Worm (Caenorhabditis elegans): ENCODE results near the gene bca-1.

bca-1 gene

DNA sequence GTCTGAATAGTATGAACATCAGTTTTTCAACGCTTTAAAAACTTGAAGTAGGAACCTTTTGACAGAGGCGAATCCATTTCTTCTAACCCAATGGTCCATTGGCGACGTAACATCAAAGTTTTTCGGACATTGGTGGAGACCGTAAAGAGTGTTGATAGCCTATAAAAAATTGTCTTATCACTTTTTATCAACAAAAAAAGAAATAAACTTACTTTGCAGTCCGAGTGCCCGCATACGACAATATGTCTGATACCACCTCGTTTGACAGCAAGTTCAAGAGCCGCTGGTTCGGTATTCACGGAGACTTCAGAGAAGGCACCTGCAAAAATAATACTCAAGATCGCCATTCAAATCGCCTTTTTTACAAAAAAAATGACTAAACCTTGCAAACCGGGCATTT, 1.2 kb downstream of the bca-1 start:
- no peak for TF ChIP-seq W03F9.2 (tag; optimal IDR thresholded peaks at IDR 0.05)
- no peak for TF ChIP-seq dao-5 (tag; optimal IDR thresholded peaks at IDR 0.05)
- no peak for TF ChIP-seq him-1 (tag; optimal IDR thresholded peaks at IDR 0.05)

DNA sequence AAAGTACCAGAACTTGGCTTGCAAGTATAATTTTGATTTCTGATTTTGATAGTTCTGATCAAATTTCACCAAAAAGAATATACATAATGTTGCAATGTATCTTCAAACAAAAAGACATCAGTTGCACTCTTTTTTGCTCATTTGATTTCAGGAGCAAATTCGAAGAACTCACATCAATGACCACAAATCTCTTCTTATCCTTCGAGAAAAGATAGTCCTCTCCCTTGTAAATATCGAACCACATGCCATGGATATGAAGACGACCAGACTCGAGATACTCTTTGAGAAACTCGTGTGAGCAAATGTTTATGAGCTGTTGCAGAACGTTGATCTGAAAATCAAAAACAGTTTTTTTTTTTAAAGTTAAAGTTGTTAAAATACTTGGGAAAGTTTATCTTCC, 1.7 kb downstream of the bca-1 start:
- TF ChIP-seq him-1 (tag; optimal IDR thresholded peaks at IDR 0.05) (no peak), dao-5 (tag; optimal IDR thresholded peaks at IDR 0.05) (no peak), W03F9.2 (tag; optimal IDR thresholded peaks at IDR 0.05) (no peak)

DNA sequence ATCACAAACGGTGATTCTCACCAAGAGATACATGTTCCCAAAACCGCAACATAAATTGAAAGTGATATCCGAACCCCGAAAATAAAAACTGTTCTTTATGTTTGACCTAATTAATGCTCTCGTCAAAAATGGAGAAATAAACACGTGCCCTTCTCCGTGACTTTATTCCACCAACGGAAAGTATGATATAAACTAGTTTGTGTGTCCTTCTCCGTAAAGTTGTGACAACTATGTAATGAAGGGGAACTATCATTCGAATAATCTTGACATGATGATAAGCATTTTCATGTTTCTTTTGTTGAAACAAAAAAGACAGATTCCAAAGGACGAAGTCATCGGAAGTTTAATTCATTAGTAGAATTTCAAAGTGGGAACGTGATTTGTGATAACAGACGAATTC, 3.0 kb downstream of the bca-1 start:
- TF ChIP-seq W03F9.2 (tag; optimal IDR thresholded peaks at IDR 0.05) (no peak), him-1 (tag; optimal IDR thresholded peaks at IDR 0.05) (no peak), dao-5 (tag; optimal IDR thresholded peaks at IDR 0.05) (no peak)

DNA sequence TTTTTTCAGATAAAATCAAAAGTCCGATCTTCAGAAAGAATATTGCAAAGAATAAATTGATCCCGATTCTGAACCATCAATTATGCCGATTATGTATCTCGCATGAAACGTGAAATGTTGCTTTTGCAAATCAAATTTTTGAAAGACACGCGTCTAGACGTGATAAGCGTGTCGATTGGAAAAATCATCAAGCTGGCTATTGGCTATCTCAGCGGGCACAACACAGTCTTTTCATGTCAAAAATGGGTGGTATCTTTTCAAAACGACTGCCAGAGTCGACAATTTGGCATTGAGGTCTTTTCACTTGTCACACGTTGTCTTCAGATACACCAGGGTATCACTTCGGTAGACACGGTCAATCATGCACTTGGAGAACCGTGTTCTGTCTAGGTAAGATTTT, 7.9 kb downstream of the bca-1 start, which contains the start of gene daf-9:
daf-9 (plus strand) TSS at position 301 of the 400 bp plus-strand sequence.
- TF ChIP-seq him-1 (tag; optimal IDR thresholded peaks at IDR 0.05) (no peak), dao-5 (tag; optimal IDR thresholded peaks at IDR 0.05) (no peak), W03F9.2 (tag; optimal IDR thresholded peaks at IDR 0.05) (no peak)

DNA sequence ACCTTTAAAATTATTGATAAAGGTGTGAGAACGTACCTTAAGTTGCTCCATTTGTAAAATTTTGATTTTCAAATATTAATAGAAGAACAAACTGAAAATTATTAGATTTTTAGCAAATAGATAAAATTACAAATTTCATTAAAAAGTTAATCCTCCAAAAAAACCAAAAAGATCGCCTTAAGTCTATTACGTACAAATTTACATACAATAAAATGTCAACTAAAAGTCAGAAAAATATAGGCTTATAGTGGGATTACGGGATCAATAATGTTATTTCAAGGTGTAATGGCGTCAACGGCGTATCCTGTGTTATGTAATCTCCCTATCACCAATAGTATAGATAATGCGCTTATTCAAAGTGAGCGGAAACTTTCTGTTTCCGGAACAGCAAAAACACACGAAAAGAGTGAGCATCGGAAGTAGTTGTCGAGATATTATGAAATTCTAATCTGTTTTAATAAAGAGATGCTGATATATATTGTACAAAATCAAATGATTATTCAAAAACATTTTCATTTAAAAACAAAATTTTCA, 10.3 kb downstream of the bca-1 start, which contains the start of gene ceh-54:
ceh-54 (minus strand) TSS at position 51 of the 534 bp plus-strand sequence.
- TF ChIP-seq dao-5 (tag; optimal IDR thresholded peaks at IDR 0.05): no peak
- no peak for TF ChIP-seq him-1 (tag; optimal IDR thresholded peaks at IDR 0.05)
- no peak for TF ChIP-seq W03F9.2 (tag; optimal IDR thresholded peaks at IDR 0.05)

DNA sequence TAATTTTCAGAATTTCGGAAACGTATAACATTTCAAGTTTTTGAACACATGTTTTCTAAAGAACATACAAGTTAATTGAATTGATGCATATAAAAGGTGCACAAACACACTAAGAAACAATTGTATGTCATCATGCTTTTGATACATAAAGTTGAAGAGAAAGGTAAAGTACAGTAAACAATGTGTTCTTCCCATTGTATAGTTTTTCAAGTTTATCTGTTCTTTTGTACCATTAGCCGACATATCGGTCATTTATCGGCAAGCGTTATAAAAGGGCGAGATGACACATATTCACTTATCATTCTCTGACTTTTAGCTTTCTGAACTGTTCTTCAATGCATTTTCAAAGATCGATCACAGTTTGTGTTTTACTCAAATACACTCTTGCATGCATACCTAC, 14.6 kb downstream of the bca-1 start, which contains the start of gene T13C5.9:
T13C5.9 (plus strand) TSS at position 301 of the 400 bp plus-strand sequence.
- no peak for TF ChIP-seq dao-5 (tag; optimal IDR thresholded peaks at IDR 0.05)

DNA sequence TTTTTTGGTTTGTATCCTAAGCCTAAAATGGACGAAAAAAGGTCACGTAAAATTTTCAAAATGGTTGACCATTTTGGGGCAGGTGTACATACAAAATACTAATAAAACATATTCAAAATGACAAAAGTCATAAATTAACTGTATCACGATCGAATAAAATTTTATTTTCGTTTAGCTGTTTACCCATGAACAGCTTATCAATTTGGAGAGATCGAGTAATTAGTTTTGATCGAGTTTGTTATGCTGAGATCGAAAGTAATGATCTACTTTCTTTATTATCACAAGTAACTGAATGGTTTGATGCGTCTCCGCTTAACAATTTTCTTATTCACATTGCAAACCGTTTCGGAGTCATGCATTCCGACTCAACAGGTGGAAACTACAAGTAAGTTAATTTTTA, 16.7 kb downstream of the bca-1 start, which contains the start of gene T13C5.10:
T13C5.10 (plus strand) TSS at position 301 of the 400 bp plus-strand sequence.
- no peak for TF ChIP-seq dao-5 (tag; optimal IDR thresholded peaks at IDR 0.05)
- TF ChIP-seq W03F9.2 (tag; optimal IDR thresholded peaks at IDR 0.05): no peak
- no peak for TF ChIP-seq him-1 (tag; optimal IDR thresholded peaks at IDR 0.05)

DNA sequence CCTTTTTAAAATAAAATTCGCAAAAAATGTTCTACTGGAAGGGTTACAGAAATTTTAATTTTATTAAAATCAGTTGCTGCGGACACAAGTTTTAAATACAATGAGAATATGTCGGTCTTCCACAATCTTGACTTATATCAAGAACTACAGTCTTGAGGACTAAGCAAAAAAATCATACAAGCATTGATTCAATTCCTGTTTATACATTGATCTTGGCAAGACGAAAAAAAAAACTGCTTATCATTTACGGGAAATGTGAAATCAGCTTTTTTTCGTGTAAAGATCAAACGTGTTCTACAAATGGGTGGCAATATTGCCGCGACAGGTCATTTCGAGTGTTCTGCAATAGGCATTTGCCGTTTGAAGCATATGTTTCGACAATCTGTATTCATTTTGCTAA, 19.8 kb downstream of the bca-1 start, which contains the start of gene T13C5.2:
T13C5.2 (plus strand) TSS at position 301 of the 400 bp plus-strand sequence.
- TF ChIP-seq dao-5 (tag; optimal IDR thresholded peaks at IDR 0.05): no peak
- TF ChIP-seq him-1 (tag; optimal IDR thresholded peaks at IDR 0.05): no peak
- TF ChIP-seq W03F9.2 (tag; optimal IDR thresholded peaks at IDR 0.05): no peak

DNA sequence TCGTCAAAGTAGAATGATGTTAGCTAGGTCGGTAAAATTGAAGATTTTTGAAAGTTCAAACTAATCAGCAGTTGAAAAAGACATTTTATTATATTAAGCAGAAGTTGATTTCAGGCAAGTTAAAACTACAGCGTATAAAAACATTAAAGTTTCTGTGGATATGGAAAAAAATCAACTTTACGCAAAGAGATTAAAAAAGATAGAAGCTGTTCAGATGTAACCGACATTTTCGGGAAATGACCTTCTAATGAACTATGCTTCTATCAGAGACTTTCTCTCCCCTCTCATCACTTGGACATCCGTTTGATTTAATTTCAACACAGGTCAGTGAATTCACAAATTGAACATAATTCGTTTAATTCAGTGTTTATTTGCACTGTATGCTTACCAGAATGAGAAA, 24.3 kb downstream of the bca-1 start, which contains the start of gene T13C5.7:
T13C5.7 (plus strand) TSS at position 301 of the 400 bp plus-strand sequence.
- TF ChIP-seq him-1 (tag; optimal IDR thresholded peaks at IDR 0.05): no peak
- no peak for TF ChIP-seq dao-5 (tag; optimal IDR thresholded peaks at IDR 0.05)
- no peak for TF ChIP-seq W03F9.2 (tag; optimal IDR thresholded peaks at IDR 0.05)

DNA sequence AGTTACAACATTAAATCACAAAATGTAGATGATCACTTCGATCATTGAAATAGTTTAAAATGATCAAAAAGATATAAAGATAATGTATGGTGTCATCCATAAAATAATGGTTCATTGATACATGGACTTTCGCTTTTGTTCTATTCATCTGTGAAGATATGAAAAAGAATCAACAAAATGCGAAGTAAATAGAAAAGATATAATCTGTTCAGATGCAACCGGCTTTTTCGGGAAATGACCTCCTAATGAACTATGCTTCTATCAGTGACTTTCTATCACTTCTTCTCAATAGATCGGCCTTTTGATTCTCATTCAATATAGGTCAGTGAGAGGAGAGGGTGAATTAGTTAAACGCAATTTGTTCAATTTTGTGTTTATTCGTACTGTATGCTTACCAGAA, 25.6 kb downstream of the bca-1 start:
- TF ChIP-seq dao-5 (tag; optimal IDR thresholded peaks at IDR 0.05): no peak
- TF ChIP-seq him-1 (tag; optimal IDR thresholded peaks at IDR 0.05): no peak
- no peak for TF ChIP-seq W03F9.2 (tag; optimal IDR thresholded peaks at IDR 0.05)

DNA sequence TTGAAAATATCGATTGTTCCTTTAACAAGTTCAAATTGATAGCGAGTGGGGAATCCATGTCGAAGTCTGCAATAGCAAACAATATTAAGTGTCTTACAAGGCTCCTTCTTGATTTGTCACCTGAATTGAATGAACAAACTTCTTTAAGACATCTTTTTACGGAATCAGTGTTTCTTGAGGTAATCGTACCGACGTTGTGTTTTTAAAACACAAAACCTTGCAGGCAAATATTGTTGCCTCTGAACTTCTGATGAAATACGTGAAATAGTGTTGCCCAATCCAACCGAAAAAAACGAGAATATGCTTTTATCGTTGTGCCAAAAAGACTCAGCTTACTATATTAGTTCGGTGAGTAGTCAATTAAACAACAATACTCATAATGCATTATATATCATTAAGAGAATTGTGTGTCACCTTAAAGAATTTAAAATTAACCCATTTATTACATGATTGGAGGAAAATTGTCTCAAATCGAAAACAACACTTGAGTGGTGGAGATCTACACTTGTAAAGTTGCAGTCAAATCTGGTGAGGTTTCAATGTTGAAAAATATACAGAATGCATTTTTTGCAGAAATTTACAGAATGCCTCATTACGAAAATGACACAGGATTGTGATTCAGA, 26.5 kb downstream of the bca-1 start, which contains the start of the genes T25B2.4 and T13C5.3:
T25B2.4 (plus strand) TSS at position 301 of the 623 bp plus-strand sequence.
T13C5.3 (plus strand) TSS at position 573 of the 623 bp plus-strand sequence.
- TF ChIP-seq him-1 (tag; optimal IDR thresholded peaks at IDR 0.05) (no peak), W03F9.2 (tag; optimal IDR thresholded peaks at IDR 0.05) (no peak), dao-5 (tag; optimal IDR thresholded peaks at IDR 0.05) (no peak)

DNA sequence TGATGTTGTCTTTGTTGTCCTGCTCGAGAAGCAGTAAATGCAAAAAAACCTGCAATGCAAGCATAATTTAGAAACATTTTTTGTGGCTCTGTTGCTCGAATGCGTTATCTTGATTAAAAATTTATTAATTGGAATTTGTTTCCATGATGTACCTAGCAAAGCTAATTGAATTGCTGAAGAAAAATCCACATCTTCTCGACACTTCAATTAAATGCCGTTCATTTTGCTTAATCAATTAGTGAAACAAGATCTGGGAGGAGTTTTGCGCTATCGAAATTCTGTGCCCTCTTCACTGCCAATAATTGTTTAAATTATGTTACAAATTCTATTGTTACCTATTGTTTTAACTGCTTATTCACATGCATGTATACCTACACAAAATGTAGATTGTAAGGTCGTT, 28.7 kb downstream of the bca-1 start, which contains the start of gene T25B2.3:
T25B2.3 (plus strand) TSS at position 301 of the 400 bp plus-strand sequence.
- no peak for TF ChIP-seq dao-5 (tag; optimal IDR thresholded peaks at IDR 0.05)
- no peak for TF ChIP-seq him-1 (tag; optimal IDR thresholded peaks at IDR 0.05)
- TF ChIP-seq W03F9.2 (tag; optimal IDR thresholded peaks at IDR 0.05): no peak

DNA sequence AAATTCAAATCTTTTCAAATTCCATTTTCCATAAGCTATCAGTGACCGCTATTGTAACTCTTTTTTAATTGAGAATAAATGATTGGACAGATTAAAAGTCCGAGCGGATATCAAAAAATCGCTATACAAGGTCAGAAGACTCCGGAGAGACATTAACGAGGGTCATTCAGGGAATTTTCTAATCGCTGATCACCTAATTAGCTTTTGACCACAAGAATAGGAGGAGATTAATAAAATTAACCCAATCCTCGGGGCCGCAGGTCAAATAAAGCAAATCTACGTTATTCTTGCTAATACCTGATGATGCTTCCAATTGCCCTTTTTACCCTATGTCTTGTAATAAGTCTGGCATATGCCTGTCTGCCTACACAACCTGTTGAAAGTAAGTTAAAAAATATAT, 30.9 kb downstream of the bca-1 start, which contains the start of gene T25B2.1:
T25B2.1 (plus strand) TSS at position 301 of the 400 bp plus-strand sequence.
- TF ChIP-seq W03F9.2 (tag; optimal IDR thresholded peaks at IDR 0.05): no peak
- TF ChIP-seq dao-5 (tag; optimal IDR thresholded peaks at IDR 0.05): no peak
- no peak for TF ChIP-seq him-1 (tag; optimal IDR thresholded peaks at IDR 0.05)

DNA sequence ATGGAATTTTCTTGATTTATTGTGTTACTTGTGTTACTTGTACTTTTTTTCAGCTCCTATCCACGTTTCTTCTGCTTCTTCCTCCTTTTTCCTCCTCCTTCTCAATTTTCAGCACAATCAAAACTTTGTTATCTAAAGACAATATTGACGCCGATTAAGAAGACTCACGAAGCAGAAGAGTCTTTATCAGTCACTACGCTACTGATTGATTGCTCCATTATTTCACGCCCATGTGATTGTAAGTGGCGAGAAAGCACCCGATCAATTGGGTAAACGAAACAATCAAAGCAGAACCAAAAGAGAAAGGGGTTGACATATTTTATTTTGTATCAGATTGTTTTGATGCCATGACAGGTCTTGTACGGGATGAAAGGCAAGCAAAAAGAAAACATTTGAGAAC, 35.3 kb downstream of the bca-1 start, which contains the start of gene T25B2.2:
T25B2.2 (plus strand) TSS at position 392 of the 400 bp plus-strand sequence.
- TF ChIP-seq dao-5 (tag; optimal IDR thresholded peaks at IDR 0.05) (no peak), him-1 (tag; optimal IDR thresholded peaks at IDR 0.05) (no peak), W03F9.2 (tag; optimal IDR thresholded peaks at IDR 0.05) (no peak)
